Worm (Caenorhabditis elegans): ENCODE results near the gene M7.7.

ce11 chrIV:11101383-11101782, 11.8 kb downstream of the M7.7 start, which contains the start of gene srlf-18:
- TF ChIP-seq athp-1 (tag; optimal IDR thresholded peaks at IDR 0.05) (no peak), egl-44 (GFP tag; IDR thresholded peaks at IDR 0.05) (no peak), tlf-1 (GFP tag; optimal IDR thresholded peaks at IDR 0.05) (no peak), tbp1 (GFP tag; optimal IDR thresholded peaks at IDR 0.05) (no peak), C17E4.6 (GFP tag; IDR thresholded peaks at IDR 0.05) (no peak), lsl-1 (GFP tag; optimal IDR thresholded peaks at IDR 0.05) (no peak), T07F8.4 (tag; optimal IDR thresholded peaks at IDR 0.05) (no peak), Y56A3A.18 (GFP tag; IDR thresholded peaks at IDR 0.05) (no peak)

Data from whole organism, young adult.